Fruit fly (Drosophila melanogaster): Measurements from ENCODE around the gene Sr-CIV.

dm6 chr2L:3493475-3493874 lies 30.4 kb downstream of the Sr-CIV start:
- TF ChIP-seq usp (GFP tag; optimal IDR thresholded peaks at IDR 0.05): no peak
- TF ChIP-seq psq (optimal IDR thresholded peaks at IDR 0.05): no peak
- TF ChIP-seq Dll (optimal IDR thresholded peaks at IDR 0.05): no peak
- no peak for TF ChIP-seq CG8478 (optimal IDR thresholded peaks at IDR 0.05)
- TF ChIP-seq pan (optimal IDR thresholded peaks at IDR 0.05): no peak
